Worm (Caenorhabditis elegans) whole organism, L1 larva: Measurements from ENCODE around the gene bus-8B.

Experiments
- aly-2 ChIP-seq: fragments of 150-350 bp; optimal IDR thresholded peaks from 2 replicates; lab custom pipeline; 2014; ENCODE audit warnings: missing biosample characterization, missing genetic modification characterization
- ceh-82 ChIP-seq, 3 experiments: fragments of 150-350 bp in 1 of 3; sonication (generic microtip) in 2 of 3; optimal IDR thresholded peaks; 2 replicates each; lab custom pipeline; 2014 to 2017; ENCODE audit warnings: missing biosample characterization in 3 of 3, missing genetic modification characterization in 3 of 3
- egl-27 ChIP-seq, 2 experiments: fragments of 150-350 bp in 1 of 2; sonication (generic microtip); optimal IDR thresholded peaks; 3 replicates each; lab custom pipeline; 2017 to 2018; ENCODE audit warnings: missing biosample characterization in 2 of 2, missing genetic modification characterization in 2 of 2, missing genetic modification reagents in 2 of 2
- fkh-8 ChIP-seq: sonication (generic microtip); optimal IDR thresholded peaks from 2 replicates; lab custom pipeline; 2016; ENCODE audit warnings: mild to moderate bottlenecking, missing genetic modification characterization, missing compliant biosample characterization
- irx-1 ChIP-seq: sonication (generic microtip); optimal IDR thresholded peaks from 2 replicates; lab custom pipeline; 2016; ENCODE audit warnings: missing genetic modification characterization, missing compliant biosample characterization
- nhr-11 ChIP-seq: fragments of 150-350 bp; optimal IDR thresholded peaks from 2 replicates; lab custom pipeline; 2014; ENCODE audit warnings: missing biosample characterization, missing genetic modification characterization
- pag-3 ChIP-seq: sonication (generic microtip); optimal IDR thresholded peaks from 2 replicates; lab custom pipeline; 2017; ENCODE audit warnings: missing genetic modification characterization, mild to moderate bottlenecking, missing compliant biosample characterization, antibody characterized with exemption, borderline replicate concordance; ENCODE audit not compliant: insufficient read depth
- unc-86 ChIP-seq: sonication (generic microtip); optimal IDR thresholded peaks from 2 replicates; lab custom pipeline; 2016; ENCODE audit warnings: missing genetic modification characterization, missing compliant biosample characterization

- TF ChIP-seq nhr-11 (tag; lab: Kevin White, UChicago) (no peak), irx-1 (tag; lab: Kevin White, UChicago) (no peak), fkh-8 (no peak), pag-3 (tag; lab: Kevin White, UChicago) (no peak), unc-86 (no peak), ceh-82 (tag; optimal IDR thresholded peaks at IDR 0.05; lab: Kevin White, UChicago) (no peak), aly-2 (no peak), egl-27 (tag; optimal IDR thresholded peaks at IDR 0.05; lab: Kevin White, UChicago) (no peak)
Observed at ce11 chrX:5506432-5506977, 13.4 kb downstream of the bus-8B start.
